Worm (Caenorhabditis elegans): Measurements from ENCODE around the gene phyh-1.

ce11 chrIV:17267304-17267891 lies 8.2 kb upstream of the phyh-1 start:
- TF ChIP-seq ztf-11 (tag; optimal IDR thresholded peaks at IDR 0.05) (no peak), unc-39 (tag; optimal IDR thresholded peaks at IDR 0.05) (no peak), nhr-76 (tag; optimal IDR thresholded peaks at IDR 0.05) (no peak), lin-13 (tag; optimal IDR thresholded peaks at IDR 0.05) (no peak), nhr-237 (tag; optimal IDR thresholded peaks at IDR 0.05) (no peak), mls-2 (tag; optimal IDR thresholded peaks at IDR 0.05) (no peak), M03D4.4 (tag; optimal IDR thresholded peaks at IDR 0.05) (no peak), elt-1 (tag; optimal IDR thresholded peaks at IDR 0.05; ENCODE audit: borderline replicate concordance, insufficient read depth) (no peak), ceh-83 (GFP tag; optimal IDR thresholded peaks at IDR 0.05) (no peak)

Data from whole organism, mixed stage, embryonic.